Fruit fly (Drosophila melanogaster): ENCODE results near the gene ND-B18.
A peak's percentile ranks its signal among the peaks of the same experiment; 100 is the strongest.

Gene ND-B18

dm6 chrX:15023826-15024545 is 39.5 kb upstream of the ND-B18 start, which contains the start of gene be:
Gene be, plus strand, starts transcription at chrX:15024436.
- no peak for TF ChIP-seq woc (GFP tag; optimal IDR thresholded peaks at IDR 0.05)
- TF ChIP-seq foxo (GFP tag; optimal IDR thresholded peaks at IDR 0.05) = peak in 1 of 2 experiments; percentile 68
- peak; percentile 90 for TF ChIP-seq jim (GFP tag; optimal IDR thresholded peaks at IDR 0.05)
- TF ChIP-seq dmrt93B (GFP tag; optimal IDR thresholded peaks at IDR 0.05) = peak; percentile 39
- TF ChIP-seq Vsx2 (GFP tag; optimal IDR thresholded peaks at IDR 0.05; ENCODE audit: partially characterized antibody) = peak; percentile 57
- TF ChIP-seq Mio (GFP tag; optimal IDR thresholded peaks at IDR 0.05) = no peak
- peak; percentile 6 for TF ChIP-seq rgr (GFP tag; optimal IDR thresholded peaks at IDR 0.05)
- peak; percentile 22 for TF ChIP-seq h (GFP tag; optimal IDR thresholded peaks at IDR 0.05)
- no peak for TF ChIP-seq br (GFP tag; optimal IDR thresholded peaks at IDR 0.05)
- TF ChIP-seq Hr83 (GFP tag; optimal IDR thresholded peaks at IDR 0.05; ENCODE audit: poor library complexity, severe bottlenecking) = peak; percentile 54
- TF ChIP-seq Dfd (GFP tag; optimal IDR thresholded peaks at IDR 0.05) = no peak
- peak; percentile 75 for TF ChIP-seq OdsH (GFP tag; optimal IDR thresholded peaks at IDR 0.05)
- no peak for TF ChIP-seq GATAd (GFP tag; optimal IDR thresholded peaks at IDR 0.05)
- TF ChIP-seq fru (GFP tag; optimal IDR thresholded peaks at IDR 0.05) = no peak
- peak; percentile 19 for TF ChIP-seq Jra (GFP tag; optimal IDR thresholded peaks at IDR 0.05)
- TF ChIP-seq Sp1 (GFP tag; optimal IDR thresholded peaks at IDR 0.05) = peak; percentile 89
- TF ChIP-seq tai (GFP tag; optimal IDR thresholded peaks at IDR 0.05) = no peak
- TF ChIP-seq brk (GFP tag; optimal IDR thresholded peaks at IDR 0.05) = peak; percentile 51
- TF ChIP-seq Dif (GFP tag; optimal IDR thresholded peaks at IDR 0.05; ENCODE audit: partially characterized antibody) = peak; percentile 71
- TF ChIP-seq Hnf4 (GFP tag; optimal IDR thresholded peaks at IDR 0.05) = peak; percentile 63
- TF ChIP-seq N (GFP tag; optimal IDR thresholded peaks at IDR 0.05) = no peak
- no peak for TF ChIP-seq Myc (optimal IDR thresholded peaks at IDR 0.05)
- TF ChIP-seq CrebA (GFP tag; optimal IDR thresholded peaks at IDR 0.05; ENCODE audit: borderline replicate concordance) = peak; percentile 23
- no peak for TF ChIP-seq sage (GFP tag; optimal IDR thresholded peaks at IDR 0.05)
- peak; percentile 78 for TF ChIP-seq psq (GFP tag; optimal IDR thresholded peaks at IDR 0.05)
- peak; percentile 86 for TF ChIP-seq HLH106 (tag; optimal IDR thresholded peaks at IDR 0.05)

DNA sequence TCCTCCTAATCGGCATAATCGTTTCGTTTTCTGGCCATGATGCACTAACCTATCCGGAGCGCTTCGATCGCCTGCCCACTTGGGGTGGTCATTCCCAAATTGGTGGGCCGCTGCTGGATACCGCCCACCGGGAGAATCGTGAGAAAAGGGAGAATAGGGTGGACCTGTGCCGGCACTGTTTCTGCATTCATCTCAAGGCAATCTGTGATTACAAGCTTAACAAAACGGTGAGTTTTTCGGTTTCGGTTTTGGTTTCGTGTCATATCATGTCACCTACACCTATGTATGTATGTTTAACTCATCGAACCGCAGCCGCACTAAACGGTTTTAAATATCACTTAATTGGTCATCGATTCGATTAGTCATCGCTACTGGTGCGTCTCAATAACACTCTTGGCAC is 38.8 kb upstream of the ND-B18 start:
- no peak for TF ChIP-seq HLH106 (tag; optimal IDR thresholded peaks at IDR 0.05)
- TF ChIP-seq CG32264 (GFP tag; optimal IDR thresholded peaks at IDR 0.05) = no peak
- no peak for TF ChIP-seq Sp1 (GFP tag; optimal IDR thresholded peaks at IDR 0.05)
- no peak for TF ChIP-seq dsf (GFP tag; optimal IDR thresholded peaks at IDR 0.05; ENCODE audit: borderline replicate concordance)
- TF ChIP-seq foxo (GFP tag; optimal IDR thresholded peaks at IDR 0.05) = no peak
- no peak for TF ChIP-seq Vsx2 (GFP tag; optimal IDR thresholded peaks at IDR 0.05; ENCODE audit: partially characterized antibody)
- TF ChIP-seq dmrt93B (GFP tag; optimal IDR thresholded peaks at IDR 0.05) = no peak
- TF ChIP-seq Mio (GFP tag; optimal IDR thresholded peaks at IDR 0.05) = no peak
- TF ChIP-seq fru (GFP tag; optimal IDR thresholded peaks at IDR 0.05) = no peak
- no peak for TF ChIP-seq rgr (GFP tag; optimal IDR thresholded peaks at IDR 0.05)
- TF ChIP-seq lola (GFP tag; optimal IDR thresholded peaks at IDR 0.05) = no peak
- no peak for TF ChIP-seq pan (optimal IDR thresholded peaks at IDR 0.05)
- TF ChIP-seq ey (GFP tag; optimal IDR thresholded peaks at IDR 0.05) = no peak
- no peak for TF ChIP-seq GATAd (GFP tag; optimal IDR thresholded peaks at IDR 0.05)
- TF ChIP-seq tai (GFP tag; optimal IDR thresholded peaks at IDR 0.05) = no peak

DNA sequence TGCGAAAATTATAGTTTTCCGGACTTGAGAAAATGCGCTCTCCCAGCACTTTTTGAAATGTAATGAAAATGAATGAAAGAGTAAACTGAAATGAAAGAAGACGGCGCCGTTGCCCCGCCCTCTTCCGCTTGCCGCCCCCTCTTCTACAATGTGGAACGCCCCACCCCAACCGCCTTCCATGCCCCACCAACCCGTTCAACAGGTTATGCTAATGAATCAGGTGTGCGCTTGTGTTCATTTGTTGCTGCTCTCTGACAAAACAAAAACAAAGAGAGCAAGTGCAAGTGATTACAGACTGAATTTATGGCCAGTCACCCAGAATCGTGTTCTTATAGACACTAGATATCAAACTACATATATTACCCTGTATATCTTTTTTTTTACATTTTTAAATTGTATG is 37.8 kb upstream of the ND-B18 start:
- TF ChIP-seq Dif (GFP tag; optimal IDR thresholded peaks at IDR 0.05; ENCODE audit: partially characterized antibody) (peak; percentile 25), HLH106 (tag; optimal IDR thresholded peaks at IDR 0.05) (no peak), psq (GFP tag; optimal IDR thresholded peaks at IDR 0.05) (peak; percentile 16), Hnf4 (GFP tag; optimal IDR thresholded peaks at IDR 0.05) (no peak), N (GFP tag; optimal IDR thresholded peaks at IDR 0.05) (no peak), Rel (GFP tag; optimal IDR thresholded peaks at IDR 0.05) (no peak), Rel (tag; optimal IDR thresholded peaks at IDR 0.05) (no peak), Vsx2 (GFP tag; optimal IDR thresholded peaks at IDR 0.05; ENCODE audit: partially characterized antibody) (peak; percentile 71)

- TF ChIP-seq fru (GFP tag; optimal IDR thresholded peaks at IDR 0.05) = peak; percentile 44
- peak; percentile 32 for TF ChIP-seq br (GFP tag; optimal IDR thresholded peaks at IDR 0.05)
- TF ChIP-seq HLH106 (tag; optimal IDR thresholded peaks at IDR 0.05) = peak; percentile 28
- TF ChIP-seq sv (GFP tag; optimal IDR thresholded peaks at IDR 0.05) = no peak
- peak; percentile 41 for TF ChIP-seq h (GFP tag; optimal IDR thresholded peaks at IDR 0.05)
- peak; percentile 60 for TF ChIP-seq rgr (GFP tag; optimal IDR thresholded peaks at IDR 0.05)
- TF ChIP-seq dl (GFP tag; optimal IDR thresholded peaks at IDR 0.05; ENCODE audit: insufficient read depth in 1 of 2, partially characterized antibody in 2 of 2) = no peak
- no peak for TF ChIP-seq Hr78 (GFP tag; optimal IDR thresholded peaks at IDR 0.05)
- TF ChIP-seq sage (GFP tag; optimal IDR thresholded peaks at IDR 0.05) = no peak
- TF ChIP-seq Dfd (GFP tag; optimal IDR thresholded peaks at IDR 0.05) = no peak
- peak in 1 of 2 experiments; percentile 55 for TF ChIP-seq foxo (GFP tag; optimal IDR thresholded peaks at IDR 0.05)
- peak; percentile 25 for TF ChIP-seq Hnf4 (GFP tag; optimal IDR thresholded peaks at IDR 0.05)
- TF ChIP-seq pan (optimal IDR thresholded peaks at IDR 0.05) = no peak
- TF ChIP-seq Vsx2 (GFP tag; optimal IDR thresholded peaks at IDR 0.05; ENCODE audit: partially characterized antibody) = no peak
- no peak for TF ChIP-seq Rel (GFP tag; optimal IDR thresholded peaks at IDR 0.05)
- peak; percentile 25 for TF ChIP-seq Rel (tag; optimal IDR thresholded peaks at IDR 0.05)
- TF ChIP-seq tai (GFP tag; optimal IDR thresholded peaks at IDR 0.05) = no peak
- TF ChIP-seq jim (GFP tag; optimal IDR thresholded peaks at IDR 0.05) = no peak
- TF ChIP-seq Abd-B (GFP tag; optimal IDR thresholded peaks at IDR 0.05) = no peak
- TF ChIP-seq GATAd (GFP tag; optimal IDR thresholded peaks at IDR 0.05) = no peak
- no peak for TF ChIP-seq usp (GFP tag; optimal IDR thresholded peaks at IDR 0.05)
- TF ChIP-seq OdsH (GFP tag; optimal IDR thresholded peaks at IDR 0.05) = peak; percentile 43
- TF ChIP-seq brk (GFP tag; optimal IDR thresholded peaks at IDR 0.05) = no peak
- TF ChIP-seq ey (GFP tag; optimal IDR thresholded peaks at IDR 0.05) = peak; percentile 46
- TF ChIP-seq CG9705 (GFP tag; optimal IDR thresholded peaks at IDR 0.05) = no peak
- TF ChIP-seq Sp1 (GFP tag; optimal IDR thresholded peaks at IDR 0.05) = peak; percentile 56
- TF ChIP-seq Mio (GFP tag; optimal IDR thresholded peaks at IDR 0.05) = no peak
Measured at dm6 chrX:15026897-15027296, 36.6 kb upstream of the ND-B18 start.

Data from whole organism, wandering third instar larva.